Worm (Caenorhabditis elegans) whole organism, early embryonic: ENCODE measurements around the gene acs-5.

Source experiments
- B0310.2 ChIP-seq: sonication (generic microtip); optimal IDR thresholded peaks from 2 replicates; lab custom pipeline; 2016; ENCODE audit warnings: mild to moderate bottlenecking, missing genetic modification characterization, missing compliant biosample characterization
- F13C5.2 ChIP-seq: sonication (generic microtip); optimal IDR thresholded peaks from 2 replicates; lab custom pipeline; 2017; ENCODE audit warnings: mild to moderate bottlenecking, missing genetic modification characterization, inconsistent platforms, missing compliant biosample characterization
- aly-1 ChIP-seq: sonication (generic microtip); optimal IDR thresholded peaks from 2 replicates; lab custom pipeline; 2016; ENCODE audit warnings: missing genetic modification characterization, missing compliant biosample characterization
- ama-1 ChIP-seq: fragments of 150-350 bp; optimal IDR thresholded peaks from 2 replicates; lab custom pipeline; 2014
- ceh-13 ChIP-seq: fragments of 200-800 bp; sonication (Bioruptor generic); optimal IDR thresholded peaks from 2 replicates; lab custom pipeline; 2018; ENCODE audit warnings: mild to moderate bottlenecking, missing genetic modification characterization, missing compliant biosample characterization
- ceh-36 ChIP-seq: sonication (generic microtip); optimal IDR thresholded peaks from 2 replicates; lab custom pipeline; 2016; ENCODE audit warnings: missing genetic modification characterization, inconsistent platforms, missing compliant biosample characterization
- flt-1 ChIP-seq: fragments of 200-800 bp; sonication (Bioruptor generic); IDR thresholded peaks from 2 replicates; pipeline ENCODE4 v1.3.6; 2022; ENCODE audit warnings: missing genetic modification characterization, missing compliant biosample characterization
- hmbx-1 ChIP-seq: sonication (generic microtip); optimal IDR thresholded peaks from 2 replicates; lab custom pipeline; 2016; ENCODE audit warnings: mild to moderate bottlenecking, missing genetic modification characterization, missing compliant biosample characterization
- hmg-4 ChIP-seq: fragments of 200-800 bp; sonication (Bioruptor generic); optimal IDR thresholded peaks from 2 replicates; lab custom pipeline; 2018; ENCODE audit warnings: mild to moderate bottlenecking, missing genetic modification characterization, missing compliant biosample characterization
- pes-1 ChIP-seq: fragments of 200-800 bp; sonication (Bioruptor generic); IDR thresholded peaks from 2 replicates; pipeline ENCODE4 v1.3.6; 2022; ENCODE audit warnings: missing genetic modification reagents, missing genetic modification characterization, missing compliant biosample characterization
- scrt-1 ChIP-seq: fragments of 200-800 bp; sonication (Bioruptor generic); IDR thresholded peaks from 2 replicates; pipeline ENCODE4 v1.3.6; 2022; ENCODE audit warnings: missing genetic modification characterization, missing compliant biosample characterization
- sea-1 ChIP-seq: fragments of 200-800 bp; sonication (Bioruptor generic); conservative IDR thresholded peaks from 2 replicates; pipeline ENCODE4 v1.3.6; 2022; ENCODE audit warnings: missing genetic modification characterization, missing compliant biosample characterization
- tbx-37 ChIP-seq: fragments of 200-800 bp; sonication (Bioruptor generic); conservative IDR thresholded peaks from 2 replicates; pipeline ENCODE4 v1.3.6; 2022; ENCODE audit warnings: missing genetic modification reagents, missing genetic modification characterization, missing compliant biosample characterization
- tra-4 ChIP-seq: sonication (generic microtip); optimal IDR thresholded peaks from 2 replicates; lab custom pipeline; 2017; ENCODE audit warnings: missing genetic modification characterization, missing compliant biosample characterization

DNA sequence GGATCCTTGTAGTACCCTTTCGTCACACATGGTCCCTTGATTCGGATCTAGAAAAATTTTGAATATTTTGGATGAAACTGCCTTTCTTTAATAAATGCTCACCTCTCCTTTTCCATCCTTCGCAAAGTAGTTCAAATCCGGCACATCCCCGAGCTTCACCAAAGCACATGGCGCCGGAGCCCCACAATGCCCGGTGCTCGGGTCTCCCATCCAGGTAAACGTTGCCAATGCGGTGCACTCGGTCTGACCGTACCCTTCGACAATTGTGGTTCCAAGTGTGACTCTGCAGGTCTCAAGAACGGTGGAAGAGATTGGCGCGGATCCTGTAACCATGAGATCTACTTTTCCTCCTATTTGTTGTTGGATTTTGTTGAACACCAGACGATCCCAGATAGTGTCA is 2.5 kb downstream of the acs-5 start:
- TF ChIP-seq ama-1 (lab: Kevin White, UChicago): no peak
- no peak for TF ChIP-seq ceh-13 (GFP tag; lab: Kevin White, UChicago)
- no peak for TF ChIP-seq ceh-36 (tag; lab: Kevin White, UChicago)
- no peak for TF ChIP-seq B0310.2 (tag; lab: Kevin White, UChicago)
- TF ChIP-seq flt-1: no peak
- no peak for TF ChIP-seq hmbx-1 (tag; lab: Kevin White, UChicago)
- TF ChIP-seq F13C5.2 (tag; lab: Kevin White, UChicago): no peak
- no peak for TF ChIP-seq hmg-4 (GFP tag; lab: Kevin White, UChicago)
- TF ChIP-seq tra-4 (tag; lab: Kevin White, UChicago): no peak
- no peak for TF ChIP-seq scrt-1 (GFP tag; lab: Robert Waterston, UW)
- no peak for TF ChIP-seq sea-1 (GFP tag; lab: Robert Waterston, UW)
- no peak for TF ChIP-seq pes-1 (GFP tag; lab: Robert Waterston, UW)
- TF ChIP-seq aly-1 (tag; lab: Kevin White, UChicago): no peak
- TF ChIP-seq tbx-37 (GFP tag; lab: Robert Waterston, UW): no peak
